Fruit fly (Drosophila melanogaster) whole organism: ENCODE results near the gene CG3526.

Experiments
- CG8478 ChIP-seq: fragments of >200 bp; optimal IDR thresholded peaks from 2 replicates; lab custom pipeline; 2018; ENCODE audit warnings: inconsistent platforms
- Dll ChIP-seq: fragments of >200 bp; optimal IDR thresholded peaks from 2 replicates; lab custom pipeline; 2017
- usp ChIP-seq: fragments of >200 bp; optimal IDR thresholded peaks from 2 replicates; lab custom pipeline; 2017; ENCODE audit warnings: missing biosample characterization, missing genetic modification characterization, mixed read lengths

DNA sequence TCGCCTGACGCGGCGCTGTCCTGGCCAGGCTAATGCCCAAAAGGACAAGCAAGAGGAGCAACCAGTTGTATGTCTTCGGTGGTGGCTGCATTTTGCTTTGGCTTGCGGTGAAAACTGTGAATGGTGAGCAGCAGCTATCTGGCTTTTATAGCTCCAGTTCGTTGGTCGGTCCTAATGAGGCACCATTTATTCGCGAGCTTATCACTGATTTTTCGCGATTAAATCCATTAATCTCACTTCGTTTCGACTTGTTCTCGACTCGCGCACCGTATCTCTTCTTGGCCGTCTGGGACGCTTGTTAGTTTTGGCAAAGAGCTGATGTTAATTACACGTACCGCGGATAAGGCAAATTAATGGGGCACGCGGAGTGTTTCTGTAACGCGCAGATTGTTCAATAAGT, 14.1 kb upstream of the CG3526 start, which contains the start of gene CG14417:
- TF ChIP-seq CG8478 (no peak), usp (GFP tag; lab: Kevin White, UChicago) (no peak), Dll (lab: Kevin White, UChicago) (no peak)
